Worm (Caenorhabditis elegans) whole organism, late embryonic: ENCODE results near the gene F19B10.4.
A peak's percentile ranks its signal among the peaks of the same experiment; 100 is the strongest.

Source experiments
- C08G9.2 ChIP-seq: sonication (generic microtip); optimal IDR thresholded peaks from 2 replicates; lab custom pipeline; 2016; ENCODE audit warnings: mild to moderate bottlenecking, missing genetic modification characterization, moderate library complexity, missing compliant biosample characterization
- C38D4.7 ChIP-seq: fragments of 200-800 bp; sonication (Bioruptor generic); optimal IDR thresholded peaks from 2 replicates; lab custom pipeline; 2018; ENCODE audit warnings: mild to moderate bottlenecking, missing genetic modification characterization, moderate library complexity, missing compliant biosample characterization
- K02D7.2 ChIP-seq: sonication (generic microtip); optimal IDR thresholded peaks from 2 replicates; lab custom pipeline; 2017; ENCODE audit warnings: mild to moderate bottlenecking, missing genetic modification characterization, missing compliant biosample characterization
- K09A11.1 ChIP-seq: sonication (generic microtip); optimal IDR thresholded peaks from 2 replicates; lab custom pipeline; 2017; ENCODE audit warnings: antibody characterized with exemption, mild to moderate bottlenecking, missing genetic modification characterization, missing compliant biosample characterization; ENCODE audit not compliant: insufficient read depth
- T23F11.4 ChIP-seq: fragments of 200-800 bp; sonication (Bioruptor generic); optimal IDR thresholded peaks from 2 replicates; lab custom pipeline; 2018; ENCODE audit warnings: mild to moderate bottlenecking, missing genetic modification characterization, missing compliant biosample characterization
- ahr-1 ChIP-seq: sonication (generic microtip); optimal IDR thresholded peaks from 2 replicates; lab custom pipeline; 2016; ENCODE audit warnings: missing genetic modification characterization, missing compliant biosample characterization
- ceh-18 ChIP-seq: sonication (generic microtip); optimal IDR thresholded peaks from 2 replicates; lab custom pipeline; 2016; ENCODE audit warnings: missing genetic modification characterization, missing compliant biosample characterization
- ceh-22 ChIP-seq: sonication (generic microtip); optimal IDR thresholded peaks from 2 replicates; lab custom pipeline; 2017; ENCODE audit warnings: missing biosample characterization, missing genetic modification characterization
- ceh-24 ChIP-seq: sonication (generic microtip); optimal IDR thresholded peaks from 2 replicates; lab custom pipeline; 2016; ENCODE audit warnings: mild to moderate bottlenecking, missing genetic modification characterization, missing compliant biosample characterization
- ceh-30 ChIP-seq: fragments of 150-350 bp; optimal IDR thresholded peaks from 2 replicates; lab custom pipeline; 2014; ENCODE audit warnings: missing biosample characterization, missing genetic modification characterization
- ceh-31 ChIP-seq: sonication (generic microtip); optimal IDR thresholded peaks from 2 replicates; lab custom pipeline; 2016; ENCODE audit warnings: missing genetic modification characterization, missing compliant biosample characterization
- ceh-34 ChIP-seq: sonication (generic microtip); optimal IDR thresholded peaks from 2 replicates; lab custom pipeline; 2016; ENCODE audit warnings: mild to moderate bottlenecking, missing genetic modification characterization, missing compliant biosample characterization
- ceh-45 ChIP-seq: fragments of 200-800 bp; sonication (Bioruptor generic); IDR thresholded peaks from 2 replicates; pipeline ENCODE4 v1.3.6; 2022; ENCODE audit warnings: missing genetic modification reagents, missing genetic modification characterization, missing compliant biosample characterization
- ceh-48 ChIP-seq: sonication (generic microtip); optimal IDR thresholded peaks from 2 replicates; lab custom pipeline; 2016; ENCODE audit warnings: missing genetic modification characterization, inconsistent platforms, missing compliant biosample characterization
- ceh-9 ChIP-seq: sonication (generic microtip); optimal IDR thresholded peaks from 2 replicates; lab custom pipeline; 2016; ENCODE audit warnings: mild to moderate bottlenecking, missing genetic modification characterization, inconsistent platforms, missing compliant biosample characterization
- dmd-4 ChIP-seq: sonication (generic microtip); optimal IDR thresholded peaks from 2 replicates; lab custom pipeline; 2016; ENCODE audit warnings: borderline replicate concordance, missing genetic modification characterization, missing compliant biosample characterization
- dve-1 ChIP-seq: sonication (generic microtip); optimal IDR thresholded peaks from 2 replicates; lab custom pipeline; 2017; ENCODE audit warnings: antibody characterized with exemption, mild to moderate bottlenecking, missing genetic modification characterization, missing compliant biosample characterization
- elt-2 ChIP-seq: sonication (generic microtip); optimal IDR thresholded peaks from 2 replicates; lab custom pipeline; 2016; ENCODE audit warnings: missing genetic modification reagents, missing genetic modification characterization, missing compliant biosample characterization
- elt-4 ChIP-seq: sonication (generic microtip); optimal IDR thresholded peaks from 2 replicates; lab custom pipeline; 2016; ENCODE audit warnings: missing genetic modification characterization, missing compliant biosample characterization
- ets-4 ChIP-seq: sonication (generic microtip); optimal IDR thresholded peaks from 2 replicates; lab custom pipeline; 2016; ENCODE audit warnings: missing genetic modification characterization, missing compliant biosample characterization
- eyg-1 ChIP-seq: sonication (generic microtip); optimal IDR thresholded peaks from 2 replicates; lab custom pipeline; 2016; ENCODE audit warnings: missing genotype, missing genetic modification characterization, missing compliant biosample characterization
- hlh-15 ChIP-seq: sonication (generic microtip); optimal IDR thresholded peaks from 2 replicates; lab custom pipeline; 2016; ENCODE audit warnings: missing genetic modification characterization, missing compliant biosample characterization
- hlh-30 ChIP-seq: sonication (generic microtip); optimal IDR thresholded peaks from 2 replicates; lab custom pipeline; 2017; ENCODE audit warnings: antibody characterized with exemption, missing genetic modification characterization, missing compliant biosample characterization; ENCODE audit not compliant: insufficient read depth
- madf-2 ChIP-seq: sonication (generic microtip); optimal IDR thresholded peaks from 2 replicates; lab custom pipeline; 2017; ENCODE audit warnings: missing genetic modification characterization, missing compliant biosample characterization
- mec-3 ChIP-seq: sonication (generic microtip); optimal IDR thresholded peaks from 2 replicates; lab custom pipeline; 2016; ENCODE audit warnings: borderline replicate concordance, missing genetic modification characterization, missing compliant biosample characterization
- nfya-1 ChIP-seq: sonication (generic microtip); optimal IDR thresholded peaks from 2 replicates; lab custom pipeline; 2017; ENCODE audit warnings: missing genetic modification characterization, mild to moderate bottlenecking, missing compliant biosample characterization, antibody characterized with exemption, moderate library complexity
- nhr-11 ChIP-seq: fragments of 150-350 bp; optimal IDR thresholded peaks from 2 replicates; lab custom pipeline; 2014; ENCODE audit warnings: missing biosample characterization, missing genetic modification characterization
- nhr-232 ChIP-seq: sonication (generic microtip); optimal IDR thresholded peaks from 2 replicates; lab custom pipeline; 2016; ENCODE audit warnings: missing genetic modification characterization, missing compliant biosample characterization
- odd-2 ChIP-seq: sonication (generic microtip); optimal IDR thresholded peaks from 2 replicates; lab custom pipeline; 2017; ENCODE audit warnings: antibody characterized with exemption, mild to moderate bottlenecking, missing genetic modification characterization, missing compliant biosample characterization
- pag-3 ChIP-seq: sonication (generic microtip); optimal IDR thresholded peaks from 2 replicates; lab custom pipeline; 2016; ENCODE audit warnings: missing compliant biosample characterization, missing genetic modification characterization, borderline replicate concordance
- pax-1 ChIP-seq: fragments of 150-350 bp; optimal IDR thresholded peaks from 2 replicates; lab custom pipeline; 2014; ENCODE audit warnings: missing biosample characterization, missing genetic modification characterization
- pha-2 ChIP-seq: sonication (generic microtip); optimal IDR thresholded peaks from 2 replicates; lab custom pipeline; 2017; ENCODE audit warnings: mild to moderate bottlenecking, missing genetic modification characterization, missing compliant biosample characterization
- pha-4 ChIP-seq: fragments of 150-350 bp; optimal IDR thresholded peaks from 2 replicates; lab custom pipeline; 2018; ENCODE audit warnings: missing biosample characterization, missing genetic modification reagents, missing genetic modification characterization
- pqm-1 ChIP-seq: sonication (generic microtip); optimal IDR thresholded peaks from 2 replicates; lab custom pipeline; 2016; ENCODE audit warnings: missing genetic modification characterization, missing compliant biosample characterization
- ref-2 ChIP-seq: sonication (generic microtip); optimal IDR thresholded peaks from 2 replicates; lab custom pipeline; 2016; ENCODE audit warnings: missing genetic modification characterization, missing compliant biosample characterization
- sdc-2 ChIP-seq: sonication (generic microtip); optimal IDR thresholded peaks from 2 replicates; lab custom pipeline; 2016; ENCODE audit warnings: missing genotype, missing genetic modification characterization, missing compliant biosample characterization
- sox-2 ChIP-seq: fragments of 200-800 bp; sonication (Bioruptor generic); IDR thresholded peaks from 2 replicates; pipeline ENCODE4 v1.3.6; 2022; ENCODE audit warnings: missing genetic modification reagents, missing genetic modification characterization, missing compliant biosample characterization
- sox-4 ChIP-seq: sonication (generic microtip); optimal IDR thresholded peaks from 2 replicates; lab custom pipeline; 2017; ENCODE audit warnings: mild to moderate bottlenecking, missing genetic modification characterization, inconsistent platforms, missing compliant biosample characterization
- tbx-2 ChIP-seq: sonication (generic microtip); optimal IDR thresholded peaks from 2 replicates; lab custom pipeline; 2016; ENCODE audit warnings: missing genetic modification characterization, missing compliant biosample characterization
- tbx-7 ChIP-seq: sonication (generic microtip); optimal IDR thresholded peaks from 2 replicates; lab custom pipeline; 2016; ENCODE audit warnings: missing genotype, missing genetic modification characterization, missing compliant biosample characterization
- ttx-3 ChIP-seq: sonication (generic microtip); optimal IDR thresholded peaks from 2 replicates; lab custom pipeline; 2016; ENCODE audit warnings: missing genetic modification reagents, missing genetic modification characterization, missing compliant biosample characterization
- unc-3 ChIP-seq, 2 experiments: fragments of 200-800 bp in 1 of 2; sonication (Bioruptor generic) in 1 of 2; sonication (generic microtip) in 1 of 2; conservative IDR thresholded peaks in 1 of 2; optimal IDR thresholded peaks in 1 of 2; 2 replicates each; pipeline versions ENCODE4 v1.3.6 to Lab custom; 2016 to 2022; ENCODE audit warnings: missing compliant biosample characterization in 2 of 2, missing genetic modification characterization in 2 of 2, missing genetic modification reagents in 1 of 2
- unc-86 ChIP-seq: sonication (generic microtip); optimal IDR thresholded peaks from 2 replicates; lab custom pipeline; 2016; ENCODE audit warnings: missing genetic modification characterization, missing compliant biosample characterization
- zip-5 ChIP-seq: sonication (generic microtip); optimal IDR thresholded peaks from 2 replicates; lab custom pipeline; 2016; ENCODE audit warnings: missing genetic modification characterization, missing compliant biosample characterization
- ztf-16 ChIP-seq: sonication (generic microtip); optimal IDR thresholded peaks from 2 replicates; lab custom pipeline; 2017; ENCODE audit warnings: missing genetic modification characterization, missing compliant biosample characterization

The F19B10.4 gene

DNA sequence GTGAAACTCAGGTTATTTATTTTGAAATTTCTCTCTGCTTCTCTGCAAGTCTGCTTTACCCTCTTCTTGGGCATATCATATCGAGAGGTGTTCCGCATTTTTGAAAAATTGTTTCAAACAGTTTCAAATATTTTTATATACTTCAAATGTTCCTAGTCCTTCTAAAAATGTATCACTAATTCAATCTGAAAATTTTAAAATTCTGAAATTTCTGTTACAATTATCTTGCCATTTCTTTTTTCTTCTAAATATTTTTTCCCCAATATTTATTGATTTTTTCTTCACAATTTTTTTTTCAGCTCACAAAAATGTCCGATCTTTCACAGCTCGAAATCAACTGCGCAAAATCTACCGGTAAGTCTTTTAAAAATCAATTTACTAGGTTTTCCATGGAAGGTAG is at the start of gene F19B10.4:
F19B10.4 (plus strand) TSS at position 301 of the 400 bp plus-strand sequence.
- TF ChIP-seq sox-2 (GFP tag; lab: Robert Waterston, UW) (no peak), dmd-4 (tag; lab: Kevin White, UChicago) (no peak)

DNA sequence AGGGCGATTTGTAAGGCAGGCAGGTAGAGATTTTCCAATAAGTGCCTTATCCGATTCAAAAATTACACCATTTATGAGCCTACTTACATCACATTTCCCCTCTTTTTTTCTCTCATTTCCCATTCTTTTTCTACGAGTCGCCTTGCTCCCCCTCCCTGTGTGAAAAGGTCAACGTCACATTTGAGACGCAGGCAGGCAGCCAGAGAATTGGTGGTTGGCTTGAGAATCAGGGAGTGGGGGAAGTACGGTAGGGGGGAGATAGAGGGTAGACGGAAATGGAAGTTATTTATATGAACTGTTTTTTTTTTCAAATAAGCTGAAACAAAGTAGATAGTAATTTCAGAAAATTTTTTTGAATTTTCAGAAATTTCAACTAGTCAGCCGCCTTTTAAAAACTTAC is 43.3 kb upstream of the F19B10.4 start:
- TF ChIP-seq nfya-1 (peak; percentile 94), pqm-1 (no peak)
- TF ChIP-seq, all 69 proteins: peak for 1

DNA sequence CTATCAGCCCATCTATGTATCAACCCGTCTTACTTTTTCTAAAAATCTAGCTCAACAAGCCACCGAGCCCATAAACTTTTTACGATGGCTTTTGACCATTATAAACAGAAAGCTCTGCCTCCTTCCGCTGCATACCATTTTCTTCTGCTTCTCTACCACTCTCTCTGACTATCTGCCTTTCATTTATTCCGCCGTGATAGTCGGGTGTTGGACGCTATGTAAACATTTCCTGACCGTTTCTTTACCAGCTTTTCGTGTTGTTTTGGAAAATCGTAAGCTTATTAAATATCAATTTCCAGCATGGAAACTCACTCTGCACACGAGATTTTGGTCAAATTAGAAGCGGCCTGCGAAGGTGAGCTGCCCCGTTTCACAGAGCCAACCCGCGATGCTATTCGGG is 42.4 kb upstream of the F19B10.4 start, which contains the start of gene F40E12.1:
F40E12.1 (plus strand) TSS at position 301 of the 400 bp plus-strand sequence.
- TF ChIP-seq nhr-11 (tag; lab: Kevin White, UChicago) (no peak), hlh-15 (tag; lab: Kevin White, UChicago) (no peak), ahr-1 (tag; lab: Kevin White, UChicago) (no peak), pha-4 (no peak), elt-4 (tag; lab: Kevin White, UChicago) (no peak), unc-86 (tag; lab: Kevin White, UChicago) (no peak), ttx-3 (tag; lab: Kevin White, UChicago) (no peak), K09A11.1 (tag; lab: Kevin White, UChicago) (no peak), ceh-45 (no peak), ceh-18 (no peak), pax-1 (tag; lab: Kevin White, UChicago) (no peak), ceh-30 (no peak), C08G9.2 (no peak), tbx-2 (tag; lab: Kevin White, UChicago) (no peak), elt-2 (tag; lab: Kevin White, UChicago) (no peak), ref-2 (tag; lab: Kevin White, UChicago) (no peak), ceh-48 (tag; lab: Kevin White, UChicago) (no peak), odd-2 (tag; lab: Kevin White, UChicago) (no peak), eyg-1 (tag; lab: Kevin White, UChicago) (no peak)

DNA sequence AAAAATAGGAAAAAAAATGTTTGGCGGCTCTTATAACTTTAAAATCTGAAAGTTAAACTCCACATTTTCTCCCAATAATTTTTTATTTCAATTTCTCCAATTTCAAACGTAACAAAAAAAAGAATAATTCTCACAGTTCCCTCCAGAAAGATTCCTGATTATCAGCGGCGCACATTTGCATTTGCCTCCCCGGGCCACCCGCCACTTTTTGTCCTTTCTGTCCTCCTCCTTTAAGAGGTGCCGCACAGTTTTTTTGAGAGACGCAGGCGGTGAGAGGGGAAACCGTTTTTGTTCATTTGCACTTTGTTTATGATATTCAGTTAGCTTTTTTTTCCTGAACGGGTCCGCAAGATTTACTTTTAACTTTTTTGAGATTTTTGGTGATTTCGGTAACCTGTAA is 39.0 kb upstream of the F19B10.4 start:
- TF ChIP-seq K02D7.2 (tag; lab: Kevin White, UChicago) (no peak), eyg-1 (tag; lab: Kevin White, UChicago) (no peak), elt-4 (tag; lab: Kevin White, UChicago) (no peak), ceh-34 (tag; lab: Kevin White, UChicago) (no peak), ceh-18 (no peak), unc-3 (GFP tag; conservative IDR thresholded peaks at IDR 0.05; lab: Robert Waterston, UW) (no peak), unc-3 (tag; optimal IDR thresholded peaks at IDR 0.05; lab: Kevin White, UChicago) (no peak), pqm-1 (no peak), zip-5 (tag; lab: Kevin White, UChicago) (no peak), sox-4 (tag; lab: Kevin White, UChicago) (no peak), ceh-22 (tag; lab: Kevin White, UChicago) (no peak), tbx-2 (tag; lab: Kevin White, UChicago) (no peak), ceh-31 (no peak), madf-2 (tag; lab: Kevin White, UChicago) (no peak), pha-4 (no peak), hlh-30 (tag; lab: Kevin White, UChicago) (no peak), ztf-16 (no peak), unc-86 (tag; lab: Kevin White, UChicago) (no peak), nhr-232 (no peak)

DNA sequence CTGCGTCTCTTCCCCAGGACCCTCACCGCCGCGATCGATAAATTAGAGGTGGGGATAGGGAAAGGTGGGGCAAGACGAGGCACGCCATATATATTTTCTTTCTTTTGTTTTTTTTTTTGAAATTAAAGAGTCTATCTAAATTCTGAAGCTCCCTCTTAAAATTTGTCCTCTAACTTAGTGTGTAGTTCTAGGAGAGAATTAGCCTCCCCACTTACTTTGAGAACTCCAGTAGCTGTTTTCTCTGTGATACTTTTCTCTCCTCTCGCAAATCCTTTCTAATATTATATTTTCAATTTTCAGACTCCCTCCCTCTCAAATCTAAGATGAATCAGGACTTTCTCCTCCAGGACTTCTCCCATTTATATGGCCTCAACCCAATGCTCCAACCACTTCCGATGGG is 37.9 kb upstream of the F19B10.4 start, which contains the start of gene M151.7:
M151.7 (plus strand) TSS at position 301 of the 400 bp plus-strand sequence.
- no peak for TF ChIP-seq mec-3
- TF ChIP-seq tbx-7 (tag; lab: Kevin White, UChicago) = no peak
- no peak for TF ChIP-seq ceh-24
- no peak for TF ChIP-seq sox-4 (tag; lab: Kevin White, UChicago)
- no peak for TF ChIP-seq ceh-22 (tag; lab: Kevin White, UChicago)
- TF ChIP-seq ceh-48 (tag; lab: Kevin White, UChicago) = no peak
- no peak for TF ChIP-seq ets-4
- TF ChIP-seq C38D4.7 = no peak
- no peak for TF ChIP-seq ahr-1 (tag; lab: Kevin White, UChicago)
- TF ChIP-seq dve-1 = no peak
- no peak for TF ChIP-seq pag-3 (tag; lab: Kevin White, UChicago)
- TF ChIP-seq ceh-9 = no peak
- TF ChIP-seq nhr-232 = no peak
- TF ChIP-seq hlh-30 (tag; lab: Kevin White, UChicago) = no peak
- no peak for TF ChIP-seq pha-2 (tag; lab: Kevin White, UChicago)
- TF ChIP-seq T23F11.4 (GFP tag; lab: Kevin White, UChicago) = no peak
- TF ChIP-seq sdc-2 (tag; lab: Kevin White, UChicago) = no peak
- TF ChIP-seq zip-5 (tag; lab: Kevin White, UChicago) = no peak
